Worm (Caenorhabditis elegans) whole organism, L4 larva: Measurements from ENCODE around the gene str-204.

Experiments
- F10B5.3 ChIP-seq: sonication (generic microtip); optimal IDR thresholded peaks from 2 replicates; lab custom pipeline; 2016; ENCODE audit warnings: mild to moderate bottlenecking, missing genetic modification characterization, missing compliant biosample characterization
- Y5F2A.4 ChIP-seq: fragments of 200-800 bp; sonication (Bioruptor generic); optimal IDR thresholded peaks from 2 replicates; lab custom pipeline; 2018; ENCODE audit warnings: mild to moderate bottlenecking, missing genetic modification characterization, missing compliant biosample characterization
- Y75B8A.6 ChIP-seq: fragments of 200-800 bp; sonication (Bioruptor generic); IDR thresholded peaks from 2 replicates; pipeline ENCODE4 v1.3.6; 2022; ENCODE audit warnings: missing genetic modification reagents, missing genetic modification characterization, missing compliant biosample characterization
- ZK546.5 ChIP-seq, 2 experiments: sonication (generic microtip); optimal IDR thresholded peaks; 2 replicates each; lab custom pipeline; 2017; ENCODE audit warnings: missing biosample characterization in 2 of 2, missing genetic modification characterization in 2 of 2
- aha-1 ChIP-seq: fragments of 150-350 bp; peaks from one replicate; lab custom pipeline; 2014; ENCODE audit warnings: missing biosample characterization, missing genetic modification characterization
- ceh-20 ChIP-seq: fragments of 200-800 bp; sonication (Bioruptor generic); IDR thresholded peaks from 2 replicates; pipeline ENCODE4 v1.3.6; 2022; ENCODE audit warnings: missing genetic modification reagents, missing genetic modification characterization, missing compliant biosample characterization
- daf-16 ChIP-seq, 3 experiments: sonication (generic microtip); optimal IDR thresholded peaks; 2 replicates each; lab custom pipeline; 2016 to 2017; ENCODE audit warnings: missing genetic modification characterization in 3 of 3, missing genetic modification reagents in 3 of 3, mild to moderate bottlenecking in 2 of 3, missing compliant biosample characterization in 2 of 3, missing biosample characterization in 1 of 3, moderate library complexity in 1 of 3
- gei-8 ChIP-seq: fragments of 200-800 bp; sonication (Bioruptor generic); optimal IDR thresholded peaks from 2 replicates; lab custom pipeline; 2018; ENCODE audit warnings: mild to moderate bottlenecking, missing genetic modification characterization, missing compliant biosample characterization
- hif-1 ChIP-seq, 2 experiments: sonication (generic microtip); optimal IDR thresholded peaks; 2 replicates each; lab custom pipeline; 2016 to 2017; ENCODE audit warnings: missing compliant biosample characterization in 2 of 2, missing genetic modification characterization in 2 of 2, missing genetic modification reagents in 2 of 2, missing genotype in 2 of 2, mild to moderate bottlenecking in 1 of 2
- lin-1 ChIP-seq: fragments of 200-800 bp; sonication (Bioruptor generic); IDR thresholded peaks from 2 replicates; pipeline ENCODE4 v1.3.6; 2022; ENCODE audit warnings: missing genetic modification reagents, missing genetic modification characterization, missing compliant biosample characterization
- lin-39 ChIP-seq: fragments of 150-350 bp; optimal IDR thresholded peaks from 2 replicates; lab custom pipeline; 2014; ENCODE audit warnings: missing biosample characterization, missing genetic modification reagents, missing genetic modification characterization
- madf-5 ChIP-seq, 2 experiments: fragments of 200-800 bp; sonication (Bioruptor generic); IDR thresholded peaks; 2 replicates each; pipeline ENCODE4 v1.3.6; 2022; ENCODE audit warnings: missing compliant biosample characterization in 2 of 2, missing genetic modification characterization in 2 of 2
- madf-9 ChIP-seq: fragments of 200-800 bp; sonication (Bioruptor generic); conservative IDR thresholded peaks from 2 replicates; pipeline ENCODE4 v1.3.6; 2022; ENCODE audit warnings: missing genetic modification reagents, missing genetic modification characterization, missing compliant biosample characterization
- mdt-29 ChIP-seq: fragments of 200-800 bp; sonication (Bioruptor generic); IDR thresholded peaks from 2 replicates; pipeline ENCODE4 v1.3.6; 2022; ENCODE audit warnings: missing genetic modification reagents, missing genetic modification characterization, missing compliant biosample characterization
- mep-1 ChIP-seq: fragments of 150-350 bp; sonication (generic microtip); optimal IDR thresholded peaks from 3 replicates; lab custom pipeline; 2014; ENCODE audit warnings: missing biosample characterization, missing genetic modification characterization
- mxl-2 ChIP-seq: fragments of 200-800 bp; sonication (Bioruptor generic); conservative IDR thresholded peaks from 2 replicates; pipeline ENCODE4 v1.3.6; 2022; ENCODE audit warnings: missing genetic modification reagents, missing genetic modification characterization, missing compliant biosample characterization
- nhr-10 ChIP-seq: fragments of 150-350 bp; optimal IDR thresholded peaks from 2 replicates; lab custom pipeline; 2014; ENCODE audit warnings: missing biosample characterization, missing genetic modification characterization
- nhr-102 ChIP-seq: sonication (generic microtip); optimal IDR thresholded peaks from 2 replicates; lab custom pipeline; 2016; ENCODE audit warnings: mild to moderate bottlenecking, missing genetic modification characterization, moderate library complexity, missing compliant biosample characterization
- nhr-11 ChIP-seq: fragments of 150-350 bp; optimal IDR thresholded peaks from 2 replicates; lab custom pipeline; 2014; ENCODE audit warnings: missing biosample characterization, missing genetic modification characterization
- nhr-111 ChIP-seq: fragments of 200-800 bp; sonication (Bioruptor generic); optimal IDR thresholded peaks from 2 replicates; lab custom pipeline; 2018; ENCODE audit warnings: mild to moderate bottlenecking, missing genetic modification characterization, missing compliant biosample characterization
- nhr-25 ChIP-seq: sonication (generic microtip); optimal IDR thresholded peaks from 2 replicates; lab custom pipeline; 2017; ENCODE audit warnings: missing genetic modification characterization, mild to moderate bottlenecking, missing compliant biosample characterization, antibody characterized with exemption, moderate library complexity, borderline replicate concordance; ENCODE audit not compliant: insufficient read depth
- nhr-28 ChIP-seq: fragments of 150-350 bp; optimal IDR thresholded peaks from 2 replicates; lab custom pipeline; 2014; ENCODE audit warnings: missing biosample characterization, missing genetic modification characterization
- nhr-48 ChIP-seq: sonication (generic microtip); optimal IDR thresholded peaks from 2 replicates; lab custom pipeline; 2016; ENCODE audit warnings: mild to moderate bottlenecking, missing genetic modification characterization, missing compliant biosample characterization
- sdz-12 ChIP-seq: fragments of 200-800 bp; sonication (Bioruptor generic); optimal IDR thresholded peaks from 2 replicates; lab custom pipeline; 2018; ENCODE audit warnings: mild to moderate bottlenecking, missing genetic modification characterization, missing compliant biosample characterization
- set-16 ChIP-seq: fragments of 200-800 bp; sonication (Bioruptor generic); IDR thresholded peaks from 2 replicates; pipeline ENCODE4 v1.3.6; 2022; ENCODE audit warnings: missing genetic modification reagents, missing genetic modification characterization, missing compliant biosample characterization
- unc-130 ChIP-seq: sonication (generic microtip); optimal IDR thresholded peaks from 2 replicates; lab custom pipeline; 2016; ENCODE audit warnings: missing genetic modification reagents, missing genetic modification characterization, missing compliant biosample characterization
- unc-62 ChIP-seq, 3 experiments: fragments of 150-350 bp in 1 of 3; sonication (generic microtip); optimal IDR thresholded peaks in 2 of 3; peaks in 1 of 3; 1 replicate in 1 of 3; 2 replicates in 2 of 3; lab custom pipeline; 2014 to 2017; ENCODE audit warnings: missing biosample characterization in 3 of 3, missing genetic modification characterization in 3 of 3, missing genetic modification reagents in 3 of 3, missing genotype in 1 of 3
- vab-7 ChIP-seq: fragments of 200-800 bp; sonication (Bioruptor generic); IDR thresholded peaks from 2 replicates; pipeline ENCODE4 v1.3.6; 2022; ENCODE audit warnings: missing genetic modification reagents, missing genetic modification characterization, missing compliant biosample characterization
- zfp-2 ChIP-seq: sonication (generic microtip); optimal IDR thresholded peaks from 2 replicates; lab custom pipeline; 2016; ENCODE audit warnings: mild to moderate bottlenecking, missing genetic modification characterization, missing compliant biosample characterization
- zip-2 ChIP-seq: fragments of 150-350 bp; optimal IDR thresholded peaks from 2 replicates; lab custom pipeline; 2014; ENCODE audit warnings: missing biosample characterization, missing genetic modification characterization
- ztf-7 ChIP-seq: fragments of 150-350 bp; optimal IDR thresholded peaks from 2 replicates; lab custom pipeline; 2014; ENCODE audit warnings: missing biosample characterization, missing genetic modification characterization

Gene str-204

ce11 chrV:7132248-7132647 lies 27.2 kb upstream of the str-204 start, which contains the start of gene sre-10 (continued):
- TF ChIP-seq hif-1 (tag; optimal IDR thresholded peaks at IDR 0.05; lab: Kevin White, UChicago) (no peak), mep-1 (tag; lab: Kevin White, UChicago) (no peak), sdz-12 (no peak), Y5F2A.4 (GFP tag; lab: Kevin White, UChicago) (no peak), nhr-11 (tag; lab: Kevin White, UChicago) (no peak)
- TF ChIP-seq, all 104 proteins: peak for 0

- no peak for TF ChIP-seq ztf-7 (tag; lab: Kevin White, UChicago)
- no peak for TF ChIP-seq aha-1
- no peak for TF ChIP-seq lin-39 (tag; lab: Kevin White, UChicago)
- no peak for TF ChIP-seq daf-16 (GFP tag; optimal IDR thresholded peaks at IDR 0.05; lab: Kevin White, UChicago)
- TF ChIP-seq daf-16 (tag; optimal IDR thresholded peaks at IDR 0.05; lab: Kevin White, UChicago), result no peak
- no peak for TF ChIP-seq zip-2
- TF ChIP-seq lin-1 (GFP tag; lab: Robert Waterston, UW), result no peak
- TF ChIP-seq nhr-25 (tag; lab: Kevin White, UChicago), result no peak
- TF ChIP-seq mdt-29 (GFP tag; lab: Robert Waterston, UW), result no peak
- TF ChIP-seq nhr-10, result no peak
- no peak for TF ChIP-seq madf-9 (GFP tag; lab: Robert Waterston, UW)
These were observed 25.5 kb upstream of the str-204 start, which contains the start of gene F10D2.16 for ce11 chrV:7133963-7134362. Gene F10D2.16, plus strand, starts transcription at chrV:7134263.

- TF ChIP-seq set-16 (no peak), unc-62 (GFP tag; optimal IDR thresholded peaks at IDR 0.05 in 1 of 2; lab: Kevin White, UChicago) (peak in 1 of 2 experiments; percentile 94), unc-62 (tag; optimal IDR thresholded peaks at IDR 0.05; lab: Kevin White, UChicago) (no peak)
- TF ChIP-seq, all 104 proteins: peak for 1
These were observed 22.6 kb upstream of the str-204 start for ce11 chrV:7136859-7137258.

- TF ChIP-seq madf-5 (GFP tag; IDR thresholded peaks at IDR 0.05; lab: Robert Waterston, UW) (no peak), zfp-2 (tag; lab: Kevin White, UChicago) (no peak), unc-130 (GFP tag; lab: Kevin White, UChicago) (no peak), nhr-111 (GFP tag; lab: Kevin White, UChicago) (no peak), vab-7 (GFP tag; lab: Robert Waterston, UW) (no peak), gei-8 (GFP tag; lab: Kevin White, UChicago) (no peak), mdt-29 (GFP tag; lab: Robert Waterston, UW) (no peak), ceh-20 (no peak), zip-2 (no peak), nhr-48 (tag; lab: Kevin White, UChicago) (no peak)
These were observed 21.2 kb upstream of the str-204 start, which contains the start of gene str-112 for ce11 chrV:7138320-7138719. Gene str-112, minus strand, starts transcription at chrV:7138420.

- TF ChIP-seq unc-62 (GFP tag; optimal IDR thresholded peaks at IDR 0.05 in 1 of 2; lab: Kevin White, UChicago) (peak in 1 of 2 experiments; percentile 91), unc-62 (tag; optimal IDR thresholded peaks at IDR 0.05; lab: Kevin White, UChicago) (no peak), Y75B8A.6 (no peak), nhr-102 (tag; lab: Kevin White, UChicago) (no peak), nhr-28 (tag; lab: Kevin White, UChicago) (peak; percentile 64), mxl-2 (GFP tag; lab: Robert Waterston, UW) (no peak), F10B5.3 (tag; lab: Kevin White, UChicago) (no peak)
These were observed 19.1 kb upstream of the str-204 start for ce11 chrV:7140368-7140767.

- TF ChIP-seq nhr-28 (tag; lab: Kevin White, UChicago) (peak; percentile 45), ZK546.5 (tag; optimal IDR thresholded peaks at IDR 0.05; lab: Kevin White, UChicago) (no peak)
- TF ChIP-seq, all 104 proteins: peak for 1
These were observed 17.6 kb upstream of the str-204 start, which contains the start of gene ugt-40 for ce11 chrV:7141864-7142263. Gene ugt-40, minus strand, starts transcription at chrV:7141964.
